Worm (Caenorhabditis elegans) whole organism, L3 larva: ENCODE results near the gene pbo-4.

ENCODE experiments used
- R02D3.7 ChIP-seq: fragments of 150-350 bp; optimal IDR thresholded peaks from 2 replicates; lab custom pipeline; 2014; ENCODE audit warnings: missing biosample characterization, missing genetic modification characterization
- ZK546.5 ChIP-seq: sonication (generic microtip); optimal IDR thresholded peaks from 2 replicates; lab custom pipeline; 2017; ENCODE audit warnings: missing biosample characterization, missing genetic modification characterization
- aly-2 ChIP-seq: fragments of 150-350 bp; optimal IDR thresholded peaks from 2 replicates; lab custom pipeline; 2014; ENCODE audit warnings: missing biosample characterization, missing genetic modification characterization
- ama-1 ChIP-seq: fragments of 150-350 bp; optimal IDR thresholded peaks from 2 replicates; lab custom pipeline; 2018
- ceh-28 ChIP-seq: fragments of 150-350 bp; optimal IDR thresholded peaks from 2 replicates; lab custom pipeline; 2014; ENCODE audit warnings: missing biosample characterization, missing genetic modification reagents, missing genetic modification characterization
- ceh-82 ChIP-seq: fragments of 150-350 bp; optimal IDR thresholded peaks from 2 replicates; lab custom pipeline; 2014; ENCODE audit warnings: missing biosample characterization, missing genetic modification characterization
- daf-12 ChIP-seq: fragments of 150-350 bp; optimal IDR thresholded peaks from 2 replicates; lab custom pipeline; 2014; ENCODE audit warnings: missing biosample characterization, missing genetic modification reagents, missing genetic modification characterization
- egl-27 ChIP-seq: sonication (generic microtip); optimal IDR thresholded peaks from 4 replicates; lab custom pipeline; 2017; ENCODE audit warnings: missing biosample characterization, missing genetic modification reagents, missing genetic modification characterization
- egl-5 ChIP-seq: fragments of 150-350 bp; optimal IDR thresholded peaks from 2 replicates; lab custom pipeline; 2017; ENCODE audit warnings: missing biosample characterization, missing genetic modification reagents, missing genetic modification characterization, inconsistent platforms
- elt-1 ChIP-seq: fragments of 150-350 bp; optimal IDR thresholded peaks from 2 replicates; lab custom pipeline; 2014; ENCODE audit warnings: missing biosample characterization, missing genetic modification characterization
- elt-3 ChIP-seq, 3 experiments: fragments of 150-350 bp in 1 of 3; sonication (generic microtip) in 2 of 3; optimal IDR thresholded peaks; 2 replicates in 2 of 3; 4 replicates in 1 of 3; lab custom pipeline; 2014 to 2017; ENCODE audit warnings: missing biosample characterization in 3 of 3, missing genetic modification characterization in 3 of 3
- eor-1 ChIP-seq, 2 experiments: fragments of 150-350 bp; optimal IDR thresholded peaks; 2 replicates each; lab custom pipeline; 2014 to 2018; ENCODE audit warnings: missing biosample characterization in 2 of 2, missing genetic modification characterization in 2 of 2
- fkh-10 ChIP-seq: sonication (generic microtip); optimal IDR thresholded peaks from 2 replicates; lab custom pipeline; 2017; ENCODE audit warnings: missing biosample characterization, missing genetic modification reagents, missing genetic modification characterization
- fkh-2 ChIP-seq: fragments of 150-350 bp; optimal IDR thresholded peaks from 2 replicates; lab custom pipeline; 2014; ENCODE audit warnings: missing biosample characterization, missing genetic modification reagents, missing genetic modification characterization
- jun-1 ChIP-seq: fragments of 150-350 bp; optimal IDR thresholded peaks from 2 replicates; lab custom pipeline; 2014; ENCODE audit warnings: missing biosample characterization, missing genetic modification reagents, missing genetic modification characterization
- lin-15B ChIP-seq: fragments of 150-350 bp; optimal IDR thresholded peaks from 2 replicates; lab custom pipeline; 2014; ENCODE audit warnings: missing biosample characterization, missing genetic modification characterization
- lin-39 ChIP-seq: fragments of 150-350 bp; optimal IDR thresholded peaks from 2 replicates; lab custom pipeline; 2018; ENCODE audit warnings: missing biosample characterization, missing genetic modification reagents, missing genetic modification characterization
- lsy-12 ChIP-seq: sonication (generic microtip); optimal IDR thresholded peaks from 2 replicates; lab custom pipeline; 2016; ENCODE audit warnings: mild to moderate bottlenecking, missing genetic modification characterization, missing compliant biosample characterization
- mdl-1 ChIP-seq: fragments of 150-350 bp; optimal IDR thresholded peaks from 2 replicates; lab custom pipeline; 2014; ENCODE audit warnings: missing biosample characterization, missing genetic modification characterization
- mml-1 ChIP-seq: fragments of 150-350 bp; sonication (generic microtip); optimal IDR thresholded peaks from 3 replicates; lab custom pipeline; 2014; ENCODE audit warnings: missing biosample characterization, missing genetic modification characterization
- nhr-11 ChIP-seq: fragments of 150-350 bp; optimal IDR thresholded peaks from 2 replicates; lab custom pipeline; 2014; ENCODE audit warnings: missing biosample characterization, missing genetic modification characterization
- nhr-12 ChIP-seq: fragments of 150-350 bp; optimal IDR thresholded peaks from 2 replicates; lab custom pipeline; 2014; ENCODE audit warnings: missing biosample characterization, missing genetic modification characterization
- nhr-23 ChIP-seq: fragments of 150-350 bp; optimal IDR thresholded peaks from 2 replicates; lab custom pipeline; 2014; ENCODE audit warnings: missing biosample characterization, missing genetic modification reagents, missing genetic modification characterization
- nhr-237 ChIP-seq: fragments of 150-350 bp; optimal IDR thresholded peaks from 2 replicates; lab custom pipeline; 2014; ENCODE audit warnings: missing biosample characterization, missing genetic modification characterization
- nhr-25 ChIP-seq: sonication (generic microtip); optimal IDR thresholded peaks from 2 replicates; lab custom pipeline; 2017; ENCODE audit warnings: missing biosample characterization, missing genetic modification characterization
- nhr-43 ChIP-seq: sonication (generic microtip); optimal IDR thresholded peaks from 2 replicates; lab custom pipeline; 2016; ENCODE audit warnings: mild to moderate bottlenecking, missing genetic modification characterization, missing compliant biosample characterization; ENCODE audit not compliant: poor library complexity, severe bottlenecking
- nhr-67 ChIP-seq: fragments of 150-350 bp; optimal IDR thresholded peaks from 2 replicates; lab custom pipeline; 2014; ENCODE audit warnings: missing biosample characterization, missing genetic modification characterization
- nhr-77 ChIP-seq: fragments of 150-350 bp; optimal IDR thresholded peaks from 2 replicates; lab custom pipeline; 2014; ENCODE audit warnings: missing biosample characterization, missing genetic modification characterization
- pha-4 ChIP-seq: fragments of 150-350 bp; optimal IDR thresholded peaks from 2 replicates; lab custom pipeline; 2014; ENCODE audit warnings: missing biosample characterization, missing genetic modification reagents, missing genetic modification characterization
- pqm-1 ChIP-seq: fragments of 150-350 bp; optimal IDR thresholded peaks from 2 replicates; lab custom pipeline; 2017; ENCODE audit warnings: missing biosample characterization, missing genetic modification characterization, inconsistent platforms
- snpc-4 ChIP-seq: fragments of 150-350 bp; optimal IDR thresholded peaks from 2 replicates; lab custom pipeline; 2014; ENCODE audit warnings: missing biosample characterization, missing genetic modification characterization
- tbx-2 ChIP-seq: sonication (generic microtip); optimal IDR thresholded peaks from 2 replicates; lab custom pipeline; 2016; ENCODE audit warnings: mild to moderate bottlenecking, missing genetic modification characterization, missing compliant biosample characterization
- unc-39 ChIP-seq: sonication (generic microtip); optimal IDR thresholded peaks from 4 replicates; lab custom pipeline; 2017; ENCODE audit warnings: missing biosample characterization, missing genetic modification characterization
- unc-62 ChIP-seq: fragments of 150-350 bp; sonication (generic microtip); optimal IDR thresholded peaks from 4 replicates; lab custom pipeline; 2014; ENCODE audit warnings: missing biosample characterization, missing genetic modification reagents, missing genetic modification characterization
- zag-1 ChIP-seq: fragments of 150-350 bp; optimal IDR thresholded peaks from 2 replicates; lab custom pipeline; 2014; ENCODE audit warnings: missing biosample characterization, missing genetic modification characterization
- ztf-11 ChIP-seq: fragments of 150-350 bp; optimal IDR thresholded peaks from 2 replicates; lab custom pipeline; 2014; ENCODE audit warnings: missing biosample characterization, missing genetic modification characterization
- ztf-4 ChIP-seq: fragments of 150-350 bp; optimal IDR thresholded peaks from 2 replicates; lab custom pipeline; 2014; ENCODE audit warnings: missing biosample characterization, missing genetic modification characterization

Gene pbo-4

ce11 chrX:10963453-10964046, 9.6 kb downstream of the pbo-4 start, which contains the start of gene nas-10 (continued):
- TF ChIP-seq nhr-11 (tag; lab: Kevin White, UChicago) = no peak
- peak; percentile 46 for TF ChIP-seq ztf-4 (tag; lab: Kevin White, UChicago)
- no peak for TF ChIP-seq nhr-23
- peak; percentile 61 for TF ChIP-seq ceh-82 (tag; lab: Kevin White, UChicago)
- no peak for TF ChIP-seq zag-1 (tag; lab: Kevin White, UChicago)
- TF ChIP-seq R02D3.7 (tag; lab: Kevin White, UChicago) = no peak
- peak; percentile 18 for TF ChIP-seq nhr-25 (tag; lab: Kevin White, UChicago)
- peak; percentile 53 for TF ChIP-seq lin-39 (tag; lab: Kevin White, UChicago)
- peak; percentile 31 for TF ChIP-seq pqm-1 (tag; lab: Kevin White, UChicago)
- no peak for TF ChIP-seq lin-15B (tag; lab: Kevin White, UChicago)
- TF ChIP-seq ama-1 (lab: Kevin White, UChicago) = no peak
- TF ChIP-seq pha-4 = no peak
- no peak for TF ChIP-seq fkh-2 (tag; lab: Kevin White, UChicago)
- no peak for TF ChIP-seq ZK546.5 (tag; lab: Kevin White, UChicago)
- TF ChIP-seq egl-5 (tag; lab: Kevin White, UChicago) = no peak
- TF ChIP-seq, all 47 proteins: peak for 13

DNA sequence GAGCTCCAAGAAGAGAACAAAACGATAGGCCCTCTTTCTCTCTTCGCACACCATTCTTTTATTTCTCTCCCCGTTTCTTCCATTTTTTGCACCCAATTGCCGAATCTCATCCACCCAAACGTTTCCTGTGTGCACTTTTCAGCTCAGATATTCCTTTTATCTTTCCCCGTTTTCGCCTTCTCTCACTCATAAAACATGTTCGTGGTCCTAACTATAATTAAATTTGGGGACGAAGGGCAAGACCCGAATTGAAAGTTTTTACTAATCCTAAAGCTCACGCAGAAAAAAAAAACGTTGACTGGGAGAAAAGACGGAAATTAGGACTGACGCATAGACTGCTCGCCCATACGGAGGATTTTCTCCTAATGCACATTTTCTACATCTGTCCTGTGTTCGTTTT, 11.6 kb downstream of the pbo-4 start:
- TF ChIP-seq elt-3 (tag; optimal IDR thresholded peaks at IDR 0.05; lab: Kevin White, UChicago) (no peak), nhr-77 (tag; lab: Kevin White, UChicago) (no peak), ceh-28 (no peak), egl-5 (tag; lab: Kevin White, UChicago) (no peak), nhr-67 (no peak), nhr-12 (no peak), aly-2 (no peak), pqm-1 (tag; lab: Kevin White, UChicago) (no peak), nhr-237 (tag; lab: Kevin White, UChicago) (no peak), lin-39 (tag; lab: Kevin White, UChicago) (no peak), nhr-25 (tag; lab: Kevin White, UChicago) (no peak), eor-1 (tag; optimal IDR thresholded peaks at IDR 0.05; lab: Kevin White, UChicago) (no peak), tbx-2 (no peak)

- TF ChIP-seq ztf-11 (tag; lab: Kevin White, UChicago) (no peak), ceh-28 (no peak), R02D3.7 (tag; lab: Kevin White, UChicago) (no peak), pha-4 (no peak), elt-1 (tag; lab: Kevin White, UChicago) (no peak), lsy-12 (tag; lab: Kevin White, UChicago) (no peak), lin-15B (tag; lab: Kevin White, UChicago) (no peak), mml-1 (tag; lab: Kevin White, UChicago) (no peak), eor-1 (tag; optimal IDR thresholded peaks at IDR 0.05; lab: Kevin White, UChicago) (no peak), unc-39 (tag; lab: Kevin White, UChicago) (no peak)
These were observed 12.3 kb downstream of the pbo-4 start, which contains the start of gene lge-1 for ce11 chrX:10966251-10966650. Gene lge-1 (plus strand): TSS chrX:10966551.

DNA sequence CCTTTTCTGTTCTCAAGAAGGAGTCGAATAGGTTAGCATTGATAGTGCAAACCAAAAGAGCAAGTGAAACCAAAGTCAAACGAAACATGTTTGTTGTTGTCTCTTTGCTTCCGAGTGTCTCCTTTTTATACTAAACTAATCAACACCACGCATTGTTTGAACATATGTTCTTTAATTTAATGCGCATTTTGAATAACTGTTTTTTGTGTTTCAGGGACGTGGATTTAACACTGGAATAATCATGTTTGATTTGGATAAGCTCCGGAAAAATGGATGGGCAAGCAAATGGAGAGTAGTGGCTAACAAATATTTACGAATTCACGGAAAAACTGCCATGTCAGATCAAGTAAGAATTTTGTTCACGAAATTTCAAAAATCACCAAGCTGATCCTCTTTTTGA, 13.8 kb downstream of the pbo-4 start, which contains the start of gene K09C8.9:
Gene K09C8.9 (minus strand): TSS at position 101 of the 400 bp plus-strand sequence.
- no peak for TF ChIP-seq snpc-4 (tag; lab: Kevin White, UChicago)
- TF ChIP-seq elt-1 (tag; lab: Kevin White, UChicago) = no peak
- no peak for TF ChIP-seq nhr-25 (tag; lab: Kevin White, UChicago)
- no peak for TF ChIP-seq ceh-82 (tag; lab: Kevin White, UChicago)
- no peak for TF ChIP-seq eor-1 (tag; optimal IDR thresholded peaks at IDR 0.05; lab: Kevin White, UChicago)
- TF ChIP-seq ztf-11 (tag; lab: Kevin White, UChicago) = no peak
- no peak for TF ChIP-seq nhr-77 (tag; lab: Kevin White, UChicago)
- TF ChIP-seq pqm-1 (tag; lab: Kevin White, UChicago) = no peak
- no peak for TF ChIP-seq tbx-2
- no peak for TF ChIP-seq nhr-11 (tag; lab: Kevin White, UChicago)
- TF ChIP-seq daf-12 (tag; lab: Kevin White, UChicago) = no peak
- no peak for TF ChIP-seq jun-1
- no peak for TF ChIP-seq nhr-237 (tag; lab: Kevin White, UChicago)
- no peak for TF ChIP-seq egl-5 (tag; lab: Kevin White, UChicago)
- TF ChIP-seq egl-27 (tag; lab: Kevin White, UChicago) = no peak

ce11 chrX:10970629-10971028, 16.7 kb downstream of the pbo-4 start, which contains the start of gene K09C8.8:
Gene K09C8.8 (plus strand): TSS chrX:10970929.
- no peak for TF ChIP-seq nhr-12
- TF ChIP-seq mdl-1 (tag; lab: Kevin White, UChicago) = no peak
- TF ChIP-seq unc-62 = no peak
- no peak for TF ChIP-seq nhr-43 (tag; lab: Kevin White, UChicago)
- no peak for TF ChIP-seq daf-12 (tag; lab: Kevin White, UChicago)
- TF ChIP-seq ama-1 (lab: Kevin White, UChicago) = no peak
- TF ChIP-seq ZK546.5 (tag; lab: Kevin White, UChicago) = no peak
- TF ChIP-seq nhr-237 (tag; lab: Kevin White, UChicago) = no peak
- TF ChIP-seq fkh-10 (GFP tag; lab: Kevin White, UChicago) = no peak
- TF ChIP-seq unc-39 (tag; lab: Kevin White, UChicago) = no peak
- TF ChIP-seq ztf-4 (tag; lab: Kevin White, UChicago) = no peak
- no peak for TF ChIP-seq elt-3 (tag; optimal IDR thresholded peaks at IDR 0.05; lab: Kevin White, UChicago)
- TF ChIP-seq R02D3.7 (tag; lab: Kevin White, UChicago) = no peak
- TF ChIP-seq ceh-28 = no peak
- no peak for TF ChIP-seq lin-15B (tag; lab: Kevin White, UChicago)
